Fruit fly (Drosophila melanogaster): ENCODE data around the gene beta-Spec.
A peak's percentile ranks its signal among the peaks of the same experiment; 100 is the strongest.

beta-Spec gene

DNA sequence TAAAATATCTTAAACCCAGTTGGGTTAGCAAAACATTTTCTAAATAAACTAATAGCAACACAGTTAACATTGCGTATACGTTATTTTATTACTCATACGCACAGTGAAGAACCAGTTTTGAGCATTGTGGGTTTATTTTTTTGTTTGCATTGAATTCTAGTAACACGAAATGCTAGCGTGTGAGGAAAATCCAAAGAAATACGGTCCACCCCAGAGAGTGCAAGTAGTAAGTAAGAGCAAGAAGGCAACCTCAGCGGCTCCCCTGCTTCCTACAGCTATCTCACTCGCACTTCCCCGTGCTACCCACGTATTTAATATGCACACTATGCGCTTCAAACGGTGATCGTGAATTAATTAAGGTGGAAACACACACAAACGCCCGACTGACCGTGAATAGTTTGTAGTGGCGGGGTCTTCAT, 32.2 kb upstream of the beta-Spec start (continued):
- TF ChIP-seq CG10654 (GFP tag; optimal IDR thresholded peaks at IDR 0.05) (peak; percentile 79), ERR (GFP tag; optimal IDR thresholded peaks at IDR 0.05) (peak; percentile 65), CG4282 (GFP tag; optimal IDR thresholded peaks at IDR 0.05) (peak; percentile 61), Ets97D (GFP tag; optimal IDR thresholded peaks at IDR 0.05) (peak; percentile 72), CG10959 (GFP tag; IDR thresholded peaks at IDR 0.05) (no peak), dati (GFP tag; IDR thresholded peaks at IDR 0.05) (0 out of 2 replicates have a peak, but pooled peaks have one; percentile 47), Kr (GFP tag; optimal IDR thresholded peaks at IDR 0.05) (no peak), oc (tag; optimal IDR thresholded peaks at IDR 0.05) (peak; percentile 85), CG1024 (GFP tag; IDR thresholded peaks at IDR 0.05) (0 out of 2 replicates have a peak, but pooled peaks have one; percentile 36), CG15011 (GFP tag; optimal IDR thresholded peaks at IDR 0.05) (peak; percentile 85), CG17568 (GFP tag; optimal IDR thresholded peaks at IDR 0.05) (peak; percentile 86), CG10979 (tag; optimal IDR thresholded peaks at IDR 0.05) (peak; percentile 86), peb (GFP tag; IDR thresholded peaks at IDR 0.05) (peak; percentile 37; the same call in 1 of the 2 replicates), Sox102F (GFP tag; optimal IDR thresholded peaks at IDR 0.05) (peak; percentile 90), CG31365 (tag; optimal IDR thresholded peaks at IDR 0.05) (peak; percentile 74), Atf-2 (GFP tag; optimal IDR thresholded peaks at IDR 0.05) (peak; percentile 81), Hmx (GFP tag; optimal IDR thresholded peaks at IDR 0.05) (no peak), Six4 (GFP tag; optimal IDR thresholded peaks at IDR 0.05) (peak; percentile 72), seq (GFP tag; IDR thresholded peaks at IDR 0.05) (peak; percentile 82), Fer1 (GFP tag; optimal IDR thresholded peaks at IDR 0.05) (peak; percentile 95), unc-4 (GFP tag; IDR thresholded peaks at IDR 0.05; ENCODE audit: partially characterized antibody) (no peak), chm (GFP tag; IDR thresholded peaks at IDR 0.05) (peak; percentile 61), CG32772 (GFP tag; IDR thresholded peaks at IDR 0.05) (peak; percentile 74), grn (GFP tag; optimal IDR thresholded peaks at IDR 0.05) (peak; percentile 52), tgo (GFP tag; IDR thresholded peaks at IDR 0.05) (peak; percentile 71), CG34224 (GFP tag; IDR thresholded peaks at IDR 0.05; ENCODE audit: partially characterized antibody) (no peak), sr (GFP tag; IDR thresholded peaks at IDR 0.05) (peak; percentile 95), CG3065 (GFP tag; optimal IDR thresholded peaks at IDR 0.05) (peak; percentile 46), bbx (GFP tag; IDR thresholded peaks at IDR 0.05; ENCODE audit: partially characterized antibody) (no peak), Antp (GFP tag; optimal IDR thresholded peaks at IDR 0.05) (peak; percentile 73), kay (GFP tag; optimal IDR thresholded peaks at IDR 0.05) (peak; percentile 72), Nf-YC (tag; optimal IDR thresholded peaks at IDR 0.05) (peak; percentile 85), CG3847 (GFP tag; IDR thresholded peaks at IDR 0.05) (peak; percentile 72), vvl (GFP tag; IDR thresholded peaks at IDR 0.05) (peak; percentile 89), Asciz (GFP tag; optimal IDR thresholded peaks at IDR 0.05) (peak; percentile 81), CG8944 (GFP tag; optimal IDR thresholded peaks at IDR 0.05) (peak; percentile 68), Dref (GFP tag; IDR thresholded peaks at IDR 0.05) (no peak), Meics (GFP tag; optimal IDR thresholded peaks at IDR 0.05) (peak; percentile 92), otp (GFP tag; IDR thresholded peaks at IDR 0.05) (0 out of 3 replicates have a peak, but pooled peaks have one; percentile 44), Deaf1 (tag; optimal IDR thresholded peaks at IDR 0.05) (peak; percentile 68), CG2120 (GFP tag; optimal IDR thresholded peaks at IDR 0.05) (peak; percentile 86), esg (GFP tag; conservative IDR thresholded peaks at IDR 0.05) (peak; percentile 77), schlank (tag; optimal IDR thresholded peaks at IDR 0.05) (peak; percentile 75), Nf-YA (GFP tag; IDR thresholded peaks at IDR 0.05) (peak; percentile 58), cwo (GFP tag; optimal IDR thresholded peaks at IDR 0.05) (peak; percentile 83), CG8359 (GFP tag; optimal IDR thresholded peaks at IDR 0.05; ENCODE audit: borderline replicate concordance) (peak; percentile 48), zen (tag; optimal IDR thresholded peaks at IDR 0.05) (peak; percentile 62), crp (GFP tag; optimal IDR thresholded peaks at IDR 0.05) (peak in 1 of 2 experiments; percentile 47), CG12391 (tag; optimal IDR thresholded peaks at IDR 0.05) (peak; percentile 83), odd (GFP tag; optimal IDR thresholded peaks at IDR 0.05) (peak; percentile 88), wdn (GFP tag; IDR thresholded peaks at IDR 0.05) (peak; percentile 74)
